Worm (Caenorhabditis elegans) whole organism, L1 larva: Measurements from ENCODE around the gene nhx-2.

ENCODE experiments used
- pqm-1 ChIP-seq: sonication (generic microtip); optimal IDR thresholded peaks from 3 replicates; lab custom pipeline; 2017; ENCODE audit warnings: missing biosample characterization, missing genetic modification characterization
- snpc-4 ChIP-seq: fragments of 150-350 bp; optimal IDR thresholded peaks from 2 replicates; lab custom pipeline; 2014; ENCODE audit warnings: missing biosample characterization, missing genetic modification characterization
- unc-98 ChIP-seq: fragments of 200-800 bp; sonication (Bioruptor generic); IDR thresholded peaks from 2 replicates; pipeline ENCODE4 v1.3.6; 2022; ENCODE audit warnings: missing genetic modification characterization, missing compliant biosample characterization

DNA sequence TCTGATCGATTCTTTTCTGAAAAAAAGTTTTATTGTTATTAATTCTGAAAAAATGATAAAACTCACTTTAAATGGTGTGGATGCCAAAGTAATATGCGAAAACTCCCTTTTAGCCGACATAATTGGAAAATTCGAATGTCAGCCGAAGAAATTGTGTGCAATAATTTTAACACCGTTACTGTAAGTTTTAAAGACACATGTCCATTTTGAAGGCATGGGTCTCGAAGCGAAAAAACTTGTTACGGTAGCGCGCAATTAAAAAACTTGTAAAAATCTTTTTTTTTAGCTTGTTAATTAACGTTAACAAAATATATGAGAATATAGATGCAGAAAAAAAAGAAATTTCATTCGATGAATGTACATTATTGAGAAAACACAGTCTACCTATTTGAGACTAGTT lies 3.4 kb downstream of the nhx-2 start, which contains the start of gene pid-1:
- TF ChIP-seq unc-98 (GFP tag; lab: Robert Waterston, UW) = no peak
- no peak for TF ChIP-seq snpc-4
- no peak for TF ChIP-seq pqm-1 (tag; lab: Kevin White, UChicago)
